Worm (Caenorhabditis elegans) whole organism, early embryonic: ENCODE measurements around the gene Y38A10A.7.
A peak's percentile ranks its signal among the peaks of the same experiment; 100 is the strongest.
"Not testable (repeated sequence)": the region's sequence is repeated elsewhere in the genome, so short reads cannot be mapped to it uniquely, and the experiment has no call there.

Experiments
- B0310.2 ChIP-seq: sonication (generic microtip); optimal IDR thresholded peaks from 2 replicates; lab custom pipeline; 2016; ENCODE audit warnings: mild to moderate bottlenecking, missing genetic modification characterization, missing compliant biosample characterization
- F13C5.2 ChIP-seq: sonication (generic microtip); optimal IDR thresholded peaks from 2 replicates; lab custom pipeline; 2017; ENCODE audit warnings: mild to moderate bottlenecking, missing genetic modification characterization, inconsistent platforms, missing compliant biosample characterization
- aly-1 ChIP-seq: sonication (generic microtip); optimal IDR thresholded peaks from 2 replicates; lab custom pipeline; 2016; ENCODE audit warnings: missing genetic modification characterization, missing compliant biosample characterization
- ama-1 ChIP-seq: fragments of 150-350 bp; optimal IDR thresholded peaks from 2 replicates; lab custom pipeline; 2014
- ceh-13 ChIP-seq: fragments of 200-800 bp; sonication (Bioruptor generic); optimal IDR thresholded peaks from 2 replicates; lab custom pipeline; 2018; ENCODE audit warnings: mild to moderate bottlenecking, missing genetic modification characterization, missing compliant biosample characterization
- ceh-36 ChIP-seq: sonication (generic microtip); optimal IDR thresholded peaks from 2 replicates; lab custom pipeline; 2016; ENCODE audit warnings: missing genetic modification characterization, inconsistent platforms, missing compliant biosample characterization
- ets-7 ChIP-seq: sonication (generic microtip); optimal IDR thresholded peaks from 2 replicates; lab custom pipeline; 2016; ENCODE audit warnings: missing genotype, missing genetic modification characterization, missing compliant biosample characterization
- flt-1 ChIP-seq: fragments of 200-800 bp; sonication (Bioruptor generic); IDR thresholded peaks from 2 replicates; pipeline ENCODE4 v1.3.6; 2022; ENCODE audit warnings: missing genetic modification characterization, missing compliant biosample characterization
- hmbx-1 ChIP-seq: sonication (generic microtip); optimal IDR thresholded peaks from 2 replicates; lab custom pipeline; 2016; ENCODE audit warnings: mild to moderate bottlenecking, missing genetic modification characterization, missing compliant biosample characterization
- hmg-4 ChIP-seq: fragments of 200-800 bp; sonication (Bioruptor generic); optimal IDR thresholded peaks from 2 replicates; lab custom pipeline; 2018; ENCODE audit warnings: mild to moderate bottlenecking, missing genetic modification characterization, missing compliant biosample characterization
- hnd-1 ChIP-seq: sonication (generic microtip); optimal IDR thresholded peaks from 2 replicates; lab custom pipeline; 2016; ENCODE audit warnings: missing genetic modification characterization, missing compliant biosample characterization
- pes-1 ChIP-seq: fragments of 200-800 bp; sonication (Bioruptor generic); IDR thresholded peaks from 2 replicates; pipeline ENCODE4 v1.3.6; 2022; ENCODE audit warnings: missing genetic modification reagents, missing genetic modification characterization, missing compliant biosample characterization
- scrt-1 ChIP-seq: fragments of 200-800 bp; sonication (Bioruptor generic); IDR thresholded peaks from 2 replicates; pipeline ENCODE4 v1.3.6; 2022; ENCODE audit warnings: missing genetic modification characterization, missing compliant biosample characterization
- sea-1 ChIP-seq: fragments of 200-800 bp; sonication (Bioruptor generic); conservative IDR thresholded peaks from 2 replicates; pipeline ENCODE4 v1.3.6; 2022; ENCODE audit warnings: missing genetic modification characterization, missing compliant biosample characterization
- tbx-11 ChIP-seq: fragments of 200-800 bp; sonication (Bioruptor generic); IDR thresholded peaks from 2 replicates; pipeline ENCODE4 v1.3.6; 2022; ENCODE audit warnings: missing genetic modification characterization, missing compliant biosample characterization
- tbx-37 ChIP-seq: fragments of 200-800 bp; sonication (Bioruptor generic); conservative IDR thresholded peaks from 2 replicates; pipeline ENCODE4 v1.3.6; 2022; ENCODE audit warnings: missing genetic modification reagents, missing genetic modification characterization, missing compliant biosample characterization
- tra-4 ChIP-seq: sonication (generic microtip); optimal IDR thresholded peaks from 2 replicates; lab custom pipeline; 2017; ENCODE audit warnings: missing genetic modification characterization, missing compliant biosample characterization

Y38A10A.7 gene

DNA sequence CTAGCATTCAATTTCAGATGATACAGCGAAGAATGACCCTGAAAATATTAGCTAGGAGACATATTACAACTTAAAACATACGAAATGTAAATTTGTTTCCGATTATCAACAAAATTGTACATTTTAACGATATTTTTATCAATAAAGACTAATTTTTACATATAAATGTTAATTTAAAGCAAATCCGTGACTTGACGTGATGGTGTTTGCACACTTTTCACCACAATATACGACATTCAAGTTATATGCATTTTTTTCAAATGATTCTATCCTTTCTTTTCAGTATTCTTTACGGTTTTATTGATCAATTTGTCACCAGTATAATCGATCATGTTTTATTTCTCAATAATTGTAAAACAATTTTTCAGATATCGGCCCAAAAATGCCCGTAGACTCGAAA, at the start of gene Y38A10A.7:
Y38A10A.7 (plus strand) TSS at position 369 of the 400 bp plus-strand sequence.
- TF ChIP-seq tbx-11 (GFP tag; lab: Robert Waterston, UW), result no peak
- TF ChIP-seq ceh-13, result no peak
- no peak for TF ChIP-seq ets-7 (tag; lab: Kevin White, UChicago)
- TF ChIP-seq ceh-36 (tag; lab: Kevin White, UChicago), result no peak
- no peak for TF ChIP-seq sea-1
- TF ChIP-seq pes-1 (GFP tag; lab: Robert Waterston, UW), result no peak
- TF ChIP-seq hmbx-1 (tag; lab: Kevin White, UChicago), result no peak
- TF ChIP-seq flt-1, result no peak
- TF ChIP-seq B0310.2 (tag; lab: Kevin White, UChicago), result no peak

DNA sequence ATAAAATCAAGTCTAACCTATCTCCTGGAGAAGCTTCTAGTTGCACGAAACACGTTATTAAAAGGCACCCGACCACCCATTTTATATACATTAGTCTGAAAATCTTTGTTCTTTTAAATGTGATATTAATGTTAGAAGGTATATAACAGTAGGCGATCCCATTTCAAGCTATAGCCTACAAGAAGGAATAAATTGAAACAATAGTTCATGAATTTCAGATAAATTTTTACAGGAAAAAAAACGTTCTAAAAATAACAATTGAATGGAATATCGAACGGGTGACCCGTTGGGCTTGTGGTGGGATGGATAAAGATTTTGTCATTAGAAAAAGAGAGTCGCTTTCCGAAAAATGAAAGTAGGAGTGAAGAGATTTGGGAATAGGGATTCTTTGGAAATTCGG, 48.2 kb upstream of the Y38A10A.7 start, which contains the start of gene pgap-3:
pgap-3 (minus strand) TSS at position 101 of the 400 bp plus-strand sequence.
- no peak for TF ChIP-seq pes-1 (GFP tag; lab: Robert Waterston, UW)
- no peak for TF ChIP-seq F13C5.2 (tag; lab: Kevin White, UChicago)
- no peak for TF ChIP-seq ceh-13
- no peak for TF ChIP-seq scrt-1 (GFP tag; lab: Robert Waterston, UW)
- no peak for TF ChIP-seq tra-4 (tag; lab: Kevin White, UChicago)
- TF ChIP-seq hmg-4 (GFP tag; lab: Kevin White, UChicago), result no peak
- no peak for TF ChIP-seq hmbx-1 (tag; lab: Kevin White, UChicago)
- no peak for TF ChIP-seq tbx-37
- no peak for TF ChIP-seq ceh-36 (tag; lab: Kevin White, UChicago)
- TF ChIP-seq flt-1, result no peak
- TF ChIP-seq B0310.2 (tag; lab: Kevin White, UChicago), result no peak
- TF ChIP-seq sea-1, result no peak

DNA sequence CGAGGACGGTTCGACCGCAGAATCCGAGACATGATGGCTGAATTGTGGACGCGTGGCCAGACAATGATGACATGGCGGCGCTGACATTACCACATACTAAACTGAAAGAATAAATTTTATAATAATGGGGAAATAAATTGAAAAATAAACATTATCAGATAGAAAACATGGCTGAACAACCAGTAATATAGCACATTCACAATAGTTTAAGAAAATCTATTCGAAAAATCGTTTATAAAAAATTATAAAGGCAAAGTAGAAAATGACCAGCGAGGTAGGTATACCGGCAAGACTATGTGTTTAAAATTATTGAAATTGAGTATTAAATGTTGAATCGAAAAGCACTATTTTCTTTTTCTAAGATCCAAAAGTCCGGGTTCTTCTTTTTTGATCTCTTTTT, 44.8 kb upstream of the Y38A10A.7 start, which contains the start of gene jamp-1:
jamp-1 (minus strand) TSS at position 101 of the 400 bp plus-strand sequence.
- TF ChIP-seq hnd-1 (no peak), scrt-1 (GFP tag; lab: Robert Waterston, UW) (0 out of 2 replicates have a peak, but pooled peaks have one; percentile 17)

DNA sequence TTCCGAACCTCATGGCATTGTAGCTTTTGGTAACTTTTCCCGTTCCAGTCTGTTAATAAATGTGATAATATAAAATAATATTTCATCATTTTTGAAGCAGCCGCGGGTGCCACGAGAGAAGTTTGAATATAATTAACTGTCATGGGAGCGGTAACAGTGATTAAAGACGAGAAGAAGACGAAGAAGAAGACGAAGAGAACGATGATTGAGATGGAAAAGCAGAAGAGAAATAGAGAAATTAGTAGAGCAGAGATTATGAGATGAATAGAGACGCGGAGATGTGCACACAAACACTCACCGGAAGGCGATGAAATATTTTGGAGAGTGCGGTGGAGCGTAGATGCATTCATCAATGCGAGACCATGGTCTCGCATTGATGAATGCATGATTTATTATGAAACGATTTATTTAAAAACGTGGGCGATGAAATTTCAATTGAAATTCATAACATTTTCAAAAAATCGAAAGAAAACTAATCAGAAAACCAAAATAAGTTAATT, 42.8 kb upstream of the Y38A10A.7 start, which contains the start of gene seip-1:
seip-1 (minus strand) TSS at position 51 of the 500 bp plus-strand sequence.
- TF ChIP-seq hmg-4 (GFP tag; lab: Kevin White, UChicago) (no peak), pes-1 (GFP tag; lab: Robert Waterston, UW) (no peak), hmbx-1 (tag; lab: Kevin White, UChicago) (no peak), ets-7 (tag; lab: Kevin White, UChicago) (peak; percentile 74), flt-1 (0 out of 2 replicates have a peak, but pooled peaks have one; percentile 20), F13C5.2 (tag; lab: Kevin White, UChicago) (peak; percentile 35)

DNA sequence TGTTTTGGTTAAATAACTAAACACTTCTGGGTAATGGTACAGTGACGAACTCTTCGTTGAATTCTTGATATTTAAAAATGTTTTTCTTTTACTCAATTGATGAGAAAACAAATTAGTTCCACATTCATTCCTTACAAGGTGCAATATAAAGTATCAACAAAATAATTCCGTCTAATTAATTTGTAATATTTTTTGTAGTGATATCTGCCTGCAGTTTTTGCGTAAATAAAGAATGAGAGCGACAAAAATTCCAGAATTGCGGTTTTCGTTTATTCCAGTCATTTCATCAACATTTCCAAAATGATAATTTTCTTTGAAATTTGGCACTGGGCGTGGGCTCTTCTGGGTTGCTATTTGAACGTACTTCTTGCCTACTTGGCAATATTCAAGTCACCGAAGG, 40.7 kb upstream of the Y38A10A.7 start, which contains the start of gene srd-20:
srd-20 (plus strand) TSS at position 301 of the 400 bp plus-strand sequence.
- TF ChIP-seq ceh-13 (no peak), sea-1 (no peak)

DNA sequence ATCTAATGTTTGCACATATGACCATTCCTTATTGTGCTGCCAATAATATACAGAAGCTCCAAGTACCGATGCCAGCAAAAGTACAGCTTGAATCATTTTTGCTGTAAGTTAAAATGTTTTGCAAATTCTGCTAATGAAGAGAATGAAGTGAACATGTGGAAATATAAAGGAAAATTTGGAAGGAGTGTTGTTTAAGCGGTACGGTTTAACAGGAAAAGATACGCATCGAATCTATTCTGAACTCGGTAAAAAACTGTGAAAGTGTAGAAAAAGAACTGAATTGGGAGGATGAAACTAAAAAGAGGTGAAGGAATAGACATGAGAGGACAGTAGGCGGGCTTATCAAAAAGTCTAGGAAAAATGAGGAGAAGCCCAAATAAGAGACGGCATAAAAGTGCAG, 32.7 kb upstream of the Y38A10A.7 start, which contains the start of gene Y38A10A.2:
Y38A10A.2 (minus strand) TSS at position 101 of the 400 bp plus-strand sequence.
- TF ChIP-seq pes-1 (GFP tag; lab: Robert Waterston, UW) (no peak), ceh-13 (no peak), sea-1 (no peak), F13C5.2 (tag; lab: Kevin White, UChicago) (no peak), hnd-1 (no peak), hmbx-1 (tag; lab: Kevin White, UChicago) (no peak), flt-1 (no peak), tra-4 (tag; lab: Kevin White, UChicago) (no peak), ets-7 (tag; lab: Kevin White, UChicago) (no peak), hmg-4 (GFP tag; lab: Kevin White, UChicago) (no peak), aly-1 (no peak), scrt-1 (GFP tag; lab: Robert Waterston, UW) (no peak), tbx-11 (GFP tag; lab: Robert Waterston, UW) (no peak), ama-1 (lab: Kevin White, UChicago) (no peak), ceh-36 (tag; lab: Kevin White, UChicago) (no peak), tbx-37 (no peak), B0310.2 (tag; lab: Kevin White, UChicago) (no peak)

DNA sequence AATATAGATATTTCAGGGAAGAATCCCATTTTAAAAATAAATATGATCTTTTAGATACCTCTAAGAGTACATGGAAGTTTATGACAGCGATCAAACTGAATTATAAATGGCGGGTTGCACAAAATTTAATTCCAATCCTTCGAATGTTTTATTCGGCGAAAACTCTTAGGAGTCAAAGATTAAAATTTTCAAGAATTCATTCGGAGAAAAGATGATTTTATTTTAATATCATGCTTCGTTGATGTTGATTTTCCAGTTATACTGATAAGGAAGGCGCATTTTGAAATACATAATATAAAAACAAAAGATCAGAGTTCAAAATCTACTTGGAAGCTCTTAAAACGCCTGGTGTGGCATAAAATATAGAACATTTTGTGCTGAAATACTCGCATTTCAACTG, 28.9 kb upstream of the Y38A10A.7 start, which contains the start of gene srh-10:
srh-10 (minus strand) TSS at position 29 of the 400 bp plus-strand sequence.
- TF ChIP-seq hmbx-1 (tag; lab: Kevin White, UChicago) (no peak), tra-4 (tag; lab: Kevin White, UChicago) (no peak), aly-1 (no peak), tbx-37 (no peak), pes-1 (GFP tag; lab: Robert Waterston, UW) (no peak), ets-7 (tag; lab: Kevin White, UChicago) (no peak), scrt-1 (GFP tag; lab: Robert Waterston, UW) (no peak), sea-1 (no peak), ama-1 (lab: Kevin White, UChicago) (no peak), ceh-13 (no peak), flt-1 (no peak), hmg-4 (GFP tag; lab: Kevin White, UChicago) (no peak), F13C5.2 (tag; lab: Kevin White, UChicago) (no peak), tbx-11 (GFP tag; lab: Robert Waterston, UW) (no peak), hnd-1 (no peak), B0310.2 (tag; lab: Kevin White, UChicago) (no peak), ceh-36 (tag; lab: Kevin White, UChicago) (no peak)

DNA sequence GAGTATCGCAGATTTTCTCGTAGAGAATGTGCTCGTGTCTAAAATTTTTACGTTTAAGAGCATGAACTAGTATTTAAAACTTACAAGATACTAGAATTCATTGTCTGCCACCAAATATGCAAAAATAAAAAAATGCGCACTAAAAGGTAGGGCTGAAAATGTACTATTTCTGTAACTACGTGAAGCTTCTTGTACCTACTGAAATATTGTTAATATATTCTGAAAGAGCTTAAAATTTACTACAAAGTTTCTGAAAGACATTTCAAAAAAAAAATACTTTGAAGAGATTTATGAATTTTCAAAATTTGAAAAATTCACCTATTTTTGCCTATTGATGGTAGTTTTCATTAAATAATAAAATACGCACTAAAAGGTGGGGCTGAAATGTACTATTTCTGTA, 26.0 kb upstream of the Y38A10A.7 start, which contains the start of gene fbxa-214:
fbxa-214 (minus strand) TSS at position 101 of the 400 bp plus-strand sequence.
- not testable (repeated sequence) for TF ChIP-seq aly-1; ceh-36 (tag; lab: Kevin White, UChicago); F13C5.2 (tag; lab: Kevin White, UChicago)
